Worm (Caenorhabditis elegans) whole organism, early embryonic: Measurements from ENCODE around the gene vit-2.
"Not testable (repeated sequence)": the region's sequence is repeated elsewhere in the genome, so short reads cannot be mapped to it uniquely, and the experiment has no call there.

Experiments
- F13C5.2 ChIP-seq: sonication (generic microtip); optimal IDR thresholded peaks from 2 replicates; lab custom pipeline; 2017; ENCODE audit warnings: mild to moderate bottlenecking, missing genetic modification characterization, inconsistent platforms, missing compliant biosample characterization
- ama-1 ChIP-seq: fragments of 150-350 bp; optimal IDR thresholded peaks from 2 replicates; lab custom pipeline; 2014
- ceh-36 ChIP-seq: sonication (generic microtip); optimal IDR thresholded peaks from 2 replicates; lab custom pipeline; 2016; ENCODE audit warnings: missing genetic modification characterization, inconsistent platforms, missing compliant biosample characterization
- flt-1 ChIP-seq: fragments of 200-800 bp; sonication (Bioruptor generic); IDR thresholded peaks from 2 replicates; pipeline ENCODE4 v1.3.6; 2022; ENCODE audit warnings: missing genetic modification characterization, missing compliant biosample characterization
- hmg-4 ChIP-seq: fragments of 200-800 bp; sonication (Bioruptor generic); optimal IDR thresholded peaks from 2 replicates; lab custom pipeline; 2018; ENCODE audit warnings: mild to moderate bottlenecking, missing genetic modification characterization, missing compliant biosample characterization
- pes-1 ChIP-seq: fragments of 200-800 bp; sonication (Bioruptor generic); IDR thresholded peaks from 2 replicates; pipeline ENCODE4 v1.3.6; 2022; ENCODE audit warnings: missing genetic modification reagents, missing genetic modification characterization, missing compliant biosample characterization
- tbx-11 ChIP-seq: fragments of 200-800 bp; sonication (Bioruptor generic); IDR thresholded peaks from 2 replicates; pipeline ENCODE4 v1.3.6; 2022; ENCODE audit warnings: missing genetic modification characterization, missing compliant biosample characterization
- tra-4 ChIP-seq: sonication (generic microtip); optimal IDR thresholded peaks from 2 replicates; lab custom pipeline; 2017; ENCODE audit warnings: missing genetic modification characterization, missing compliant biosample characterization

DNA sequence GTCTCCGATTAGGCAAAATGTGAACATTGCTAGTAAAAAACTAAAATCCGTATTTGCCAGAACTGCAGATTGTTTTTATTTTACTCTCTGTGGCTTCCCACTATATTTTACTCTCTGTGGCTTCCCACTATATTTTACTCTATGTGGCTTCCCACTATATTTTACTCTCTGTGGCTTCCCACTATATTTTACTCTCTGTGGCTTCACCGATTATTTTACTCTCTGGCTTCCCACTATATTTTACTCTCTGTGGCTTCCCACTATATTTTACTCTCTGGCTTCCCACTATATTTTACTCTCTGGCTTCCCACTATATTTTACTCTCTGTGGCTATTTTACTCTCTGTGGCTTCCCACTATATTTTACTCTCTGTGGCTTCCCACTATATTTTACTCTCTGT lies 44.6 kb upstream of the vit-2 start:
- TF ChIP-seq hmg-4; ama-1 (lab: Kevin White, UChicago); tra-4 (tag; lab: Kevin White, UChicago); flt-1 (GFP tag; lab: Robert Waterston, UW); pes-1 (GFP tag; lab: Robert Waterston, UW); tbx-11 (GFP tag; lab: Robert Waterston, UW); ceh-36 (tag; lab: Kevin White, UChicago): not testable (repeated sequence)
- peak; percentile 61 for TF ChIP-seq F13C5.2 (tag; lab: Kevin White, UChicago)
